Worm (Caenorhabditis elegans) whole organism, L1 larva: ENCODE measurements around the gene H34I24.2.
"Not testable (repeated sequence)": the region's sequence is repeated elsewhere in the genome, so short reads cannot be mapped to it uniquely, and the experiment has no call there.

ENCODE experiments used
- ceh-88 ChIP-seq: fragments of 200-800 bp; sonication (Bioruptor generic); IDR thresholded peaks from 2 replicates; pipeline ENCODE4 v1.3.6; 2022; ENCODE audit warnings: missing genetic modification characterization, missing compliant biosample characterization
- ceh-90 ChIP-seq: sonication (generic microtip); optimal IDR thresholded peaks from 2 replicates; lab custom pipeline; 2016; ENCODE audit warnings: missing genetic modification characterization, missing compliant biosample characterization
- fkh-10 ChIP-seq: sonication (generic microtip); optimal IDR thresholded peaks from 2 replicates; lab custom pipeline; 2017; ENCODE audit warnings: missing biosample characterization, missing genetic modification reagents, missing genetic modification characterization
- irx-1 ChIP-seq: sonication (generic microtip); optimal IDR thresholded peaks from 2 replicates; lab custom pipeline; 2016; ENCODE audit warnings: missing genetic modification characterization, missing compliant biosample characterization
- isw-1 ChIP-seq: fragments of 200-800 bp; sonication (Bioruptor generic); IDR thresholded peaks from 2 replicates; pipeline ENCODE4 v1.3.6; 2022; ENCODE audit warnings: missing genetic modification characterization, missing compliant biosample characterization
- jun-1 ChIP-seq: fragments of 150-350 bp; optimal IDR thresholded peaks from 2 replicates; lab custom pipeline; 2014; ENCODE audit warnings: missing biosample characterization, missing genetic modification reagents, missing genetic modification characterization
- lin-35 ChIP-seq, 2 experiments: fragments of 150-350 bp; optimal IDR thresholded peaks; 2 replicates each; lab custom pipeline; 2014; ENCODE audit warnings: missing biosample characterization in 2 of 2, missing genetic modification characterization in 2 of 2, missing genetic modification reagents in 2 of 2
- swsn-7 ChIP-seq: sonication (generic microtip); optimal IDR thresholded peaks from 2 replicates; lab custom pipeline; 2016; ENCODE audit warnings: missing genetic modification characterization, missing compliant biosample characterization
- tlp-1 ChIP-seq: fragments of 150-350 bp; optimal IDR thresholded peaks from 2 replicates; lab custom pipeline; 2014; ENCODE audit warnings: missing biosample characterization, missing genetic modification characterization
- vab-15 ChIP-seq: sonication (generic microtip); optimal IDR thresholded peaks from 2 replicates; lab custom pipeline; 2017; ENCODE audit warnings: missing genotype, mild to moderate bottlenecking, missing genetic modification characterization, missing compliant biosample characterization
- zag-1 ChIP-seq: fragments of 150-350 bp; optimal IDR thresholded peaks from 2 replicates; lab custom pipeline; 2014; ENCODE audit warnings: missing biosample characterization, missing genetic modification characterization

ce11 chrIII:2836742-2837416, 5.0 kb upstream of the H34I24.2 start:
- TF ChIP-seq isw-1 (GFP tag; lab: Robert Waterston, UW); lin-35 (GFP tag; optimal IDR thresholded peaks at IDR 0.05; lab: Kevin White, UChicago); zag-1 (tag; lab: Kevin White, UChicago); swsn-7; irx-1 (tag; lab: Kevin White, UChicago); tlp-1; jun-1; fkh-10; ceh-90 (tag; lab: Kevin White, UChicago); ceh-88 (GFP tag; lab: Robert Waterston, UW); vab-15 (tag; lab: Kevin White, UChicago): not testable (repeated sequence)
